Worm (Caenorhabditis elegans) whole organism, young adult: ENCODE data around the gene C18D11.7.

ENCODE experiments used
- Y56A3A.18 ChIP-seq: fragments of 200-800 bp; sonication (Bioruptor generic); IDR thresholded peaks from 2 replicates; pipeline ENCODE4 v1.3.6; 2022; ENCODE audit warnings: missing genetic modification reagents, missing genetic modification characterization, missing compliant biosample characterization
- Y79H2A.3 ChIP-seq: fragments of 200-800 bp; sonication (Bioruptor generic); conservative IDR thresholded peaks from 2 replicates; pipeline ENCODE4 v1.3.6; 2022; ENCODE audit warnings: missing genetic modification reagents, missing genetic modification characterization, missing compliant biosample characterization
- egl-18 ChIP-seq: fragments of 200-800 bp; sonication (Bioruptor generic); IDR thresholded peaks from 2 replicates; pipeline ENCODE4 v1.3.6; 2022; ENCODE audit warnings: missing genetic modification reagents, missing genetic modification characterization, missing compliant biosample characterization
- sea-2 ChIP-seq: fragments of 200-800 bp; sonication (Bioruptor generic); IDR thresholded peaks from 2 replicates; pipeline ENCODE4 v1.3.6; 2022; ENCODE audit warnings: missing genetic modification characterization, missing compliant biosample characterization
- snpc-1.3 ChIP-seq: sonication (generic microtip); optimal IDR thresholded peaks from 2 replicates; lab custom pipeline; 2017; ENCODE audit warnings: missing genetic modification characterization, mild to moderate bottlenecking, missing compliant biosample characterization, antibody characterized with exemption, moderate library complexity, missing genotype, missing genetic modification reagents; ENCODE audit not compliant: insufficient read depth

DNA sequence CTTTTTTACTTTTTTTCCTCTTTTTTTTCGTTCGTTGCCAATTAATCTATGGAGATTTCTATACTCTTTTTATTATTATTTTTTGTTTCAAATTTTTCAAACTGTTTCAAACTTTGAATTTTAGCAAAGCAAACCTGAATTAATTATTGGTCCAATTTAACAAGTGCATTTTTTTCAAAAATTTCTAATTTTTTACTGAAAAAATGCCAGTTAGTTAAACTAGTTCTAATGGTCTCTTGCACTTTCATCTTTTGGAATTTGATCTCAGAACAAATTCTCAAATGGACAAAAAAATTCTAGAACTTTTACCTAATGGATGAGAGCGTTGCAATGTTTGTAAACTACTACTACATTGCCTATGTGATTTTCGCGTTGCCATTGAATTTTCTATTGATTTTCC lies 24.8 kb downstream of the C18D11.7 start, which contains the start of gene srd-74:
- no peak for TF ChIP-seq sea-2 (GFP tag; lab: Robert Waterston, UW)
- TF ChIP-seq egl-18 (GFP tag; lab: Robert Waterston, UW): no peak
- TF ChIP-seq snpc-1.3 (tag; lab: Kevin White, UChicago): no peak
- no peak for TF ChIP-seq Y79H2A.3 (GFP tag; lab: Robert Waterston, UW)
- TF ChIP-seq Y56A3A.18 (GFP tag; lab: Robert Waterston, UW): no peak
